Fruit fly (Drosophila melanogaster): ENCODE data around the gene CG10341.

dm6 chr2L:18719583-18719982 lies 21.1 kb downstream of the CG10341 start:
- no peak for TF ChIP-seq CG4496 (GFP tag; IDR thresholded peaks at IDR 0.05)
- TF ChIP-seq CG32121 (GFP tag; IDR thresholded peaks at IDR 0.05): no peak

Data from whole organism, pupa.